Fruit fly (Drosophila melanogaster) whole organism, adult: Measurements from ENCODE around the gene mfas.

ENCODE experiments used
- CG11617 ChIP-seq: fragments of 200-800 bp; sonication (Bioruptor generic); optimal IDR thresholded peaks from 2 replicates; lab custom pipeline; 2017; ENCODE audit warnings: mild to moderate bottlenecking, missing biosample characterization, missing genetic modification reagents, missing genetic modification characterization
- CG12768 ChIP-seq: fragments of 200-800 bp; sonication (Bioruptor generic); optimal IDR thresholded peaks from 2 replicates; lab custom pipeline; 2017; ENCODE audit warnings: missing biosample characterization, missing genetic modification characterization, mild to moderate bottlenecking, moderate library complexity, missing genetic modification reagents
- CG33017 ChIP-seq: fragments of 200-800 bp; sonication (Bioruptor generic); optimal IDR thresholded peaks from 2 replicates; lab custom pipeline; 2018; ENCODE audit warnings: missing biosample characterization, mild to moderate bottlenecking, missing genetic modification characterization, moderate library complexity
- CG5204 ChIP-seq: fragments of 200-800 bp; sonication (Bioruptor generic); optimal IDR thresholded peaks from 2 replicates; lab custom pipeline; 2016; ENCODE audit warnings: missing biosample characterization, missing genetic modification characterization
- cic ChIP-seq: fragments of 200-800 bp; sonication (Bioruptor generic); optimal IDR thresholded peaks from 2 replicates; lab custom pipeline; 2017; ENCODE audit warnings: missing biosample characterization, mild to moderate bottlenecking, missing genetic modification characterization, moderate library complexity
- ovo ChIP-seq: fragments of 200-800 bp; sonication (Bioruptor generic); optimal IDR thresholded peaks from 2 replicates; lab custom pipeline; 2016; ENCODE audit warnings: missing biosample characterization, missing genetic modification characterization
- pad ChIP-seq: fragments of 200-800 bp; sonication (Bioruptor generic); optimal IDR thresholded peaks from 3 replicates; lab custom pipeline; 2017; ENCODE audit warnings: missing biosample characterization, missing genetic modification characterization, mild to moderate bottlenecking, moderate library complexity, missing genetic modification reagents
- tj ChIP-seq: fragments of 200-800 bp; sonication (Bioruptor generic); optimal IDR thresholded peaks from 3 replicates; lab custom pipeline; 2017; ENCODE audit warnings: missing biosample characterization, mild to moderate bottlenecking, missing genetic modification characterization, moderate library complexity

- TF ChIP-seq CG11617 (GFP tag; lab: Kevin White, UChicago) (peak; percentile 46), tj (GFP tag; lab: Kevin White, UChicago) (no peak), cic (GFP tag; lab: Kevin White, UChicago) (no peak), CG5204 (GFP tag; lab: Kevin White, UChicago) (peak; percentile 53), pad (GFP tag; lab: Kevin White, UChicago) (no peak), ovo (GFP tag; lab: Kevin White, UChicago) (no peak), CG12768 (no peak), CG33017 (tag; lab: Kevin White, UChicago) (no peak)
Observed at dm6 chr3R:11967262-11968029, 25.7 kb downstream of the mfas start, which contains the start of the genes CG12213 and GC1.
